Worm (Caenorhabditis elegans) whole organism, L4 larva: Measurements from ENCODE around the gene spp-22.

Experiments used
- D1046.2 ChIP-seq: fragments of 200-800 bp; sonication (Bioruptor generic); IDR thresholded peaks from 2 replicates; pipeline ENCODE4 v1.3.6; 2022; ENCODE audit warnings: missing genetic modification characterization, missing compliant biosample characterization
- F10B5.3 ChIP-seq: sonication (generic microtip); optimal IDR thresholded peaks from 2 replicates; lab custom pipeline; 2016; ENCODE audit warnings: mild to moderate bottlenecking, missing genetic modification characterization, missing compliant biosample characterization
- T20F7.1 ChIP-seq: fragments of 200-800 bp; sonication (Bioruptor generic); optimal IDR thresholded peaks from 2 replicates; lab custom pipeline; 2018; ENCODE audit warnings: mild to moderate bottlenecking, missing genetic modification characterization, missing compliant biosample characterization
- Y48G9A.11 ChIP-seq: fragments of 200-800 bp; sonication (Bioruptor generic); IDR thresholded peaks from 2 replicates; pipeline ENCODE4 v1.3.6; 2022; ENCODE audit warnings: missing genetic modification reagents, missing genetic modification characterization, missing compliant biosample characterization
- Y5F2A.4 ChIP-seq: fragments of 200-800 bp; sonication (Bioruptor generic); optimal IDR thresholded peaks from 2 replicates; lab custom pipeline; 2018; ENCODE audit warnings: mild to moderate bottlenecking, missing genetic modification characterization, missing compliant biosample characterization
- ZK546.5 ChIP-seq, 2 experiments: sonication (generic microtip); optimal IDR thresholded peaks; 2 replicates each; lab custom pipeline; 2017; ENCODE audit warnings: missing biosample characterization in 2 of 2, missing genetic modification characterization in 2 of 2
- aha-1 ChIP-seq: fragments of 150-350 bp; peaks from one replicate; lab custom pipeline; 2014; ENCODE audit warnings: missing biosample characterization, missing genetic modification characterization
- aly-2 ChIP-seq: sonication (generic microtip); optimal IDR thresholded peaks from 2 replicates; lab custom pipeline; 2018; ENCODE audit warnings: missing biosample characterization, missing genetic modification characterization
- arid-1 ChIP-seq: fragments of 200-800 bp; sonication (Bioruptor generic); conservative IDR thresholded peaks from 2 replicates; pipeline ENCODE4 v1.3.6; 2022; ENCODE audit warnings: missing genetic modification reagents, missing genetic modification characterization, missing compliant biosample characterization
- ceh-20 ChIP-seq: fragments of 200-800 bp; sonication (Bioruptor generic); IDR thresholded peaks from 2 replicates; pipeline ENCODE4 v1.3.6; 2022; ENCODE audit warnings: missing genetic modification reagents, missing genetic modification characterization, missing compliant biosample characterization
- ceh-32 ChIP-seq: sonication (generic microtip); optimal IDR thresholded peaks from 2 replicates; lab custom pipeline; 2016; ENCODE audit warnings: mild to moderate bottlenecking, missing genetic modification characterization, missing compliant biosample characterization; ENCODE audit not compliant: poor library complexity
- ceh-62 ChIP-seq: sonication (generic microtip); optimal IDR thresholded peaks from 2 replicates; lab custom pipeline; 2017; ENCODE audit warnings: missing biosample characterization, missing genetic modification characterization
- ceh-82 ChIP-seq: sonication (generic microtip); optimal IDR thresholded peaks from 2 replicates; lab custom pipeline; 2017; ENCODE audit warnings: missing biosample characterization, missing genetic modification characterization
- daf-16 ChIP-seq, 3 experiments: sonication (generic microtip); optimal IDR thresholded peaks; 2 replicates each; lab custom pipeline; 2016 to 2017; ENCODE audit warnings: missing genetic modification characterization in 3 of 3, missing genetic modification reagents in 3 of 3, mild to moderate bottlenecking in 2 of 3, missing compliant biosample characterization in 2 of 3, missing biosample characterization in 1 of 3, moderate library complexity in 1 of 3
- dmd-9 ChIP-seq: fragments of 200-800 bp; sonication (Bioruptor generic); IDR thresholded peaks from 2 replicates; pipeline ENCODE4 v1.3.6; 2022; ENCODE audit warnings: missing genetic modification reagents, missing genetic modification characterization, missing compliant biosample characterization
- dpl-1 ChIP-seq: fragments of 150-350 bp; optimal IDR thresholded peaks from 2 replicates; lab custom pipeline; 2014; ENCODE audit warnings: missing biosample characterization, missing genetic modification reagents, missing genetic modification characterization
- dve-1 ChIP-seq: sonication (generic microtip); optimal IDR thresholded peaks from 2 replicates; lab custom pipeline; 2017; ENCODE audit warnings: antibody characterized with exemption, mild to moderate bottlenecking, missing genetic modification characterization, missing compliant biosample characterization; ENCODE audit not compliant: insufficient read depth
- egl-43 ChIP-seq: fragments of 200-800 bp; sonication (Bioruptor generic); IDR thresholded peaks from 2 replicates; pipeline ENCODE4 v1.3.6; 2022; ENCODE audit warnings: missing genetic modification reagents, missing genetic modification characterization, missing compliant biosample characterization
- hlh-30 ChIP-seq: sonication (generic microtip); optimal IDR thresholded peaks from 2 replicates; lab custom pipeline; 2017; ENCODE audit warnings: antibody characterized with exemption, mild to moderate bottlenecking, missing genetic modification characterization, missing compliant biosample characterization; ENCODE audit not compliant: insufficient read depth
- hmg-1.1 ChIP-seq: fragments of 200-800 bp; sonication (Bioruptor generic); IDR thresholded peaks from 2 replicates; pipeline ENCODE4 v1.3.6; 2022; ENCODE audit warnings: missing genetic modification reagents, missing genetic modification characterization, missing compliant biosample characterization
- jun-1 ChIP-seq: fragments of 150-350 bp; optimal IDR thresholded peaks from 2 replicates; lab custom pipeline; 2014; ENCODE audit warnings: missing biosample characterization, missing genetic modification reagents, missing genetic modification characterization
- lin-1 ChIP-seq: fragments of 200-800 bp; sonication (Bioruptor generic); IDR thresholded peaks from 2 replicates; pipeline ENCODE4 v1.3.6; 2022; ENCODE audit warnings: missing genetic modification reagents, missing genetic modification characterization, missing compliant biosample characterization
- lin-15B ChIP-seq: fragments of 150-350 bp; sonication (generic microtip); optimal IDR thresholded peaks from 3 replicates; lab custom pipeline; 2014; ENCODE audit warnings: missing biosample characterization, missing genetic modification characterization
- lin-29 ChIP-seq: fragments of 200-800 bp; sonication (Bioruptor generic); IDR thresholded peaks from 2 replicates; pipeline ENCODE4 v1.3.6; 2022; ENCODE audit warnings: missing genetic modification reagents, missing genetic modification characterization, missing compliant biosample characterization
- lin-38 ChIP-seq: fragments of 200-800 bp; sonication (Bioruptor generic); IDR thresholded peaks from 2 replicates; pipeline ENCODE4 v1.3.6; 2022; ENCODE audit warnings: missing genetic modification reagents, missing genetic modification characterization, missing compliant biosample characterization
- mdl-1 ChIP-seq, 2 experiments: fragments of 150-350 bp in 1 of 2; sonication (generic microtip) in 1 of 2; optimal IDR thresholded peaks; 2 replicates each; lab custom pipeline; 2014 to 2017; ENCODE audit warnings: missing biosample characterization in 2 of 2, missing genetic modification characterization in 2 of 2
- mes-2 ChIP-seq: sonication (generic microtip); optimal IDR thresholded peaks from 2 replicates; lab custom pipeline; 2016; ENCODE audit warnings: missing genotype, mild to moderate bottlenecking, missing genetic modification characterization, missing compliant biosample characterization; ENCODE audit not compliant: poor library complexity, severe bottlenecking
- mxl-2 ChIP-seq: fragments of 200-800 bp; sonication (Bioruptor generic); conservative IDR thresholded peaks from 2 replicates; pipeline ENCODE4 v1.3.6; 2022; ENCODE audit warnings: missing genetic modification reagents, missing genetic modification characterization, missing compliant biosample characterization
- nhr-11 ChIP-seq: fragments of 150-350 bp; optimal IDR thresholded peaks from 2 replicates; lab custom pipeline; 2014; ENCODE audit warnings: missing biosample characterization, missing genetic modification characterization
- nhr-28 ChIP-seq: fragments of 150-350 bp; optimal IDR thresholded peaks from 2 replicates; lab custom pipeline; 2014; ENCODE audit warnings: missing biosample characterization, missing genetic modification characterization
- nhr-42 ChIP-seq: fragments of 200-800 bp; sonication (Bioruptor generic); IDR thresholded peaks from 2 replicates; pipeline ENCODE4 v1.3.6; 2022; ENCODE audit warnings: missing genetic modification characterization, missing compliant biosample characterization
- nhr-6 ChIP-seq: fragments of 150-350 bp; optimal IDR thresholded peaks from 2 replicates; lab custom pipeline; 2014; ENCODE audit warnings: missing biosample characterization, missing genetic modification characterization
- nhr-76 ChIP-seq: fragments of 150-350 bp; optimal IDR thresholded peaks from 2 replicates; lab custom pipeline; 2014; ENCODE audit warnings: missing biosample characterization, missing genetic modification characterization
- pha-4 ChIP-seq, 2 experiments: fragments of 150-350 bp in 1 of 2; fragments of 200-800 bp in 1 of 2; sonication (Bioruptor generic) in 1 of 2; IDR thresholded peaks in 1 of 2; optimal IDR thresholded peaks in 1 of 2; 2 replicates each; pipeline versions ENCODE4 v1.3.6 to Lab custom; 2014 to 2022; ENCODE audit warnings: missing genetic modification characterization in 2 of 2, missing genetic modification reagents in 2 of 2, missing biosample characterization in 1 of 2, missing compliant biosample characterization in 1 of 2
- pqm-1 ChIP-seq: sonication (generic microtip); optimal IDR thresholded peaks from 2 replicates; lab custom pipeline; 2017; ENCODE audit warnings: missing biosample characterization, missing genetic modification characterization
- skn-1 ChIP-seq: fragments of 150-350 bp; optimal IDR thresholded peaks from 2 replicates; lab custom pipeline; 2014; ENCODE audit warnings: missing biosample characterization, missing genetic modification characterization
- snpc-1.2 ChIP-seq: fragments of 200-800 bp; sonication (Bioruptor generic); IDR thresholded peaks from 2 replicates; pipeline ENCODE4 v1.3.6; 2022; ENCODE audit warnings: missing genetic modification reagents, missing genetic modification characterization, missing compliant biosample characterization
- spr-3 ChIP-seq: fragments of 200-800 bp; sonication (Bioruptor generic); optimal IDR thresholded peaks from 2 replicates; lab custom pipeline; 2018; ENCODE audit warnings: mild to moderate bottlenecking, missing genetic modification characterization, missing compliant biosample characterization
- tra-1 ChIP-seq: fragments of 200-800 bp; sonication (Bioruptor generic); IDR thresholded peaks from 2 replicates; pipeline ENCODE4 v1.3.6; 2022; ENCODE audit warnings: missing genetic modification reagents, missing genetic modification characterization, missing compliant biosample characterization
- unc-130 ChIP-seq: sonication (generic microtip); optimal IDR thresholded peaks from 2 replicates; lab custom pipeline; 2016; ENCODE audit warnings: missing genetic modification reagents, missing genetic modification characterization, missing compliant biosample characterization
- vab-7 ChIP-seq: fragments of 200-800 bp; sonication (Bioruptor generic); IDR thresholded peaks from 2 replicates; pipeline ENCODE4 v1.3.6; 2022; ENCODE audit warnings: missing genetic modification reagents, missing genetic modification characterization, missing compliant biosample characterization
- zag-1 ChIP-seq: fragments of 150-350 bp; optimal IDR thresholded peaks from 2 replicates; lab custom pipeline; 2014; ENCODE audit warnings: missing biosample characterization, missing genetic modification characterization
- zfp-3 ChIP-seq: fragments of 200-800 bp; sonication (Bioruptor generic); conservative IDR thresholded peaks from 2 replicates; pipeline ENCODE4 v1.3.6; 2022; ENCODE audit warnings: missing genetic modification reagents, missing genetic modification characterization, missing compliant biosample characterization
- zip-11 ChIP-seq: fragments of 200-800 bp; sonication (Bioruptor generic); IDR thresholded peaks from 2 replicates; pipeline ENCODE4 v1.3.6; 2022; ENCODE audit warnings: missing genetic modification characterization, missing compliant biosample characterization
- ztf-11 ChIP-seq: fragments of 150-350 bp; optimal IDR thresholded peaks from 2 replicates; lab custom pipeline; 2014; ENCODE audit warnings: missing biosample characterization, missing genetic modification characterization

The spp-22 gene

DNA sequence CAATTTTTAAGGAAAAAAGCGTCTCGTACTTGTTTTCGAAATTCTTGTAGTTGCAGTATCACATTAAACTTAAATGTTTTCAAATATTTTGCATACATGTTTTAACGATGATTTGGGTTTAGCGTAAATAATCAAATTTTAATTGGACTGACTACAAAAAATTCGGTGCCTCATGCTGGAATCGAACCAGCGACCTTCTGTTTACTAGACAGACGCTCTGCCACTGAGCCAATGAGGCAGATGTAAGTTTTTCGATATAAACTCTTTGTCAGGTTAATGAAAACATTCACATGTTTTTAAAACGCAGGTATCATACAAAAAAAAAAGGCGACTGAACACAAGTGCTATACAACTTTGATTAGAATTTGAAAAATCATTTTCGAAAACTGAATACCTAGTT is 34.7 kb upstream of the spp-22 start:
- peak in 1 of 2 experiments; percentile 69 for TF ChIP-seq daf-16 (GFP tag; optimal IDR thresholded peaks at IDR 0.05; lab: Kevin White, UChicago)
- TF ChIP-seq daf-16 (tag; optimal IDR thresholded peaks at IDR 0.05; lab: Kevin White, UChicago): peak; percentile 84
- no peak for TF ChIP-seq dmd-9 (GFP tag; lab: Robert Waterston, UW)
- TF ChIP-seq Y5F2A.4: no peak
- TF ChIP-seq nhr-28 (tag; lab: Kevin White, UChicago): no peak
- 0 out of 2 replicates have a peak, but pooled peaks have one; percentile 60 for TF ChIP-seq arid-1 (GFP tag; lab: Robert Waterston, UW)
- TF ChIP-seq zfp-3 (GFP tag; lab: Robert Waterston, UW): 0 out of 2 replicates have a peak, but pooled peaks have one; percentile 52
- TF ChIP-seq dve-1: peak; percentile 29
- TF ChIP-seq mes-2 (tag; lab: Kevin White, UChicago): peak; percentile 60
- peak; percentile 46; the same call in 1 of the 2 replicates for TF ChIP-seq vab-7
- TF ChIP-seq ceh-20 (GFP tag; lab: Robert Waterston, UW): 0 out of 2 replicates have a peak, but pooled peaks have one; percentile 22
- peak; percentile 60 for TF ChIP-seq Y48G9A.11
- TF ChIP-seq aha-1: peak; percentile 87
- TF ChIP-seq tra-1: 0 out of 2 replicates have a peak, but pooled peaks have one; percentile 67
- TF ChIP-seq pha-4 (GFP tag; IDR thresholded peaks at IDR 0.05; lab: Robert Waterston, UW): peak; percentile 51; the same call in 1 of the 2 replicates
- TF ChIP-seq pha-4 (tag; optimal IDR thresholded peaks at IDR 0.05; lab: Kevin White, UChicago): no peak
- TF ChIP-seq hlh-30: peak; percentile 15
- peak; percentile 21; the same call in 1 of the 2 replicates for TF ChIP-seq lin-1 (GFP tag; lab: Robert Waterston, UW)

ce11 chrX:7177341-7177740 is 34.2 kb upstream of the spp-22 start, which contains the start of gene F43E12.1:
Gene F43E12.1, plus strand, starts transcription at chrX:7177641.
- TF ChIP-seq pqm-1 (tag; lab: Kevin White, UChicago) (no peak), daf-16 (GFP tag; optimal IDR thresholded peaks at IDR 0.05; lab: Kevin White, UChicago) (no peak), daf-16 (tag; optimal IDR thresholded peaks at IDR 0.05; lab: Kevin White, UChicago) (no peak), vab-7 (no peak), lin-29 (no peak), ceh-32 (tag; lab: Kevin White, UChicago) (no peak)

- TF ChIP-seq nhr-76 (tag; lab: Kevin White, UChicago) (peak; percentile 68), vab-7 (no peak), snpc-1.2 (GFP tag; lab: Robert Waterston, UW) (no peak), T20F7.1 (GFP tag; lab: Kevin White, UChicago) (peak; percentile 90), jun-1 (peak; percentile 97), zip-11 (no peak), ceh-32 (tag; lab: Kevin White, UChicago) (peak; percentile 49), ceh-62 (tag; lab: Kevin White, UChicago) (no peak), lin-38 (GFP tag; lab: Robert Waterston, UW) (peak; percentile 73), ceh-82 (tag; lab: Kevin White, UChicago) (no peak), hmg-1.1 (GFP tag; lab: Robert Waterston, UW) (peak; percentile 98), nhr-11 (tag; lab: Kevin White, UChicago) (peak; percentile 75), dve-1 (peak; percentile 98), Y5F2A.4 (no peak), aly-2 (tag; lab: Kevin White, UChicago) (no peak), mdl-1 (tag; optimal IDR thresholded peaks at IDR 0.05; lab: Kevin White, UChicago) (peak; percentile 18 to 80), F10B5.3 (peak; percentile 66), nhr-42 (GFP tag; lab: Robert Waterston, UW) (peak; percentile 97), lin-1 (GFP tag; lab: Robert Waterston, UW) (no peak; the same call in none of the 2 replicates), spr-3 (GFP tag; lab: Kevin White, UChicago) (no peak), ztf-11 (tag; lab: Kevin White, UChicago) (no peak), Y48G9A.11 (no peak), unc-130 (GFP tag; lab: Kevin White, UChicago) (no peak), ZK546.5 (tag; optimal IDR thresholded peaks at IDR 0.05; lab: Kevin White, UChicago) (no peak), D1046.2 (GFP tag; lab: Robert Waterston, UW) (0 out of 2 replicates have a peak, but pooled peaks have one; percentile 49), pha-4 (GFP tag; IDR thresholded peaks at IDR 0.05; lab: Robert Waterston, UW) (peak; percentile 84), pha-4 (tag; optimal IDR thresholded peaks at IDR 0.05; lab: Kevin White, UChicago) (peak; percentile 50), nhr-6 (tag; lab: Kevin White, UChicago) (peak; percentile 97), mxl-2 (0 out of 2 replicates have a peak, but pooled peaks have one; percentile 53), egl-43 (GFP tag; lab: Robert Waterston, UW) (no peak), lin-15B (tag; lab: Kevin White, UChicago) (no peak), zag-1 (no peak), dpl-1 (GFP tag; lab: Kevin White, UChicago) (peak; percentile 66), skn-1 (tag; lab: Kevin White, UChicago) (no peak)
Observed at ce11 chrX:7181627-7182026, 29.9 kb upstream of the spp-22 start.
